Worm (Caenorhabditis elegans) whole organism, late embryonic: ENCODE data around the gene Y6G8.16.

Experiments used
- F13H6.1 ChIP-seq: sonication (generic microtip); optimal IDR thresholded peaks from 2 replicates; lab custom pipeline; 2016; ENCODE audit warnings: missing genetic modification characterization, missing compliant biosample characterization
- ama-1 ChIP-seq: fragments of 150-350 bp; optimal IDR thresholded peaks from 2 replicates; lab custom pipeline; 2014
- elt-2 ChIP-seq: sonication (generic microtip); optimal IDR thresholded peaks from 2 replicates; lab custom pipeline; 2016; ENCODE audit warnings: missing genetic modification reagents, missing genetic modification characterization, missing compliant biosample characterization
- lin-11 ChIP-seq: fragments of 200-800 bp; sonication (Bioruptor generic); optimal IDR thresholded peaks from 2 replicates; lab custom pipeline; 2018; ENCODE audit warnings: mild to moderate bottlenecking, missing genetic modification characterization, missing compliant biosample characterization
- nhr-11 ChIP-seq: fragments of 150-350 bp; optimal IDR thresholded peaks from 2 replicates; lab custom pipeline; 2014; ENCODE audit warnings: missing biosample characterization, missing genetic modification characterization
- pha-4 ChIP-seq: fragments of 150-350 bp; optimal IDR thresholded peaks from 2 replicates; lab custom pipeline; 2018; ENCODE audit warnings: missing biosample characterization, missing genetic modification reagents, missing genetic modification characterization
- pqm-1 ChIP-seq: sonication (generic microtip); optimal IDR thresholded peaks from 2 replicates; lab custom pipeline; 2016; ENCODE audit warnings: missing genetic modification characterization, missing compliant biosample characterization
- tbx-2 ChIP-seq: sonication (generic microtip); optimal IDR thresholded peaks from 2 replicates; lab custom pipeline; 2016; ENCODE audit warnings: missing genetic modification characterization, missing compliant biosample characterization
- unc-55 ChIP-seq: sonication (generic microtip); optimal IDR thresholded peaks from 2 replicates; lab custom pipeline; 2017; ENCODE audit warnings: missing biosample characterization, missing genetic modification reagents, missing genetic modification characterization

- TF ChIP-seq pha-4 (no peak), pqm-1 (no peak), ama-1 (lab: Kevin White, UChicago) (no peak), F13H6.1 (tag; lab: Kevin White, UChicago) (no peak), lin-11 (tag; lab: Kevin White, UChicago) (no peak), nhr-11 (tag; lab: Kevin White, UChicago) (no peak), elt-2 (no peak), unc-55 (GFP tag; lab: Kevin White, UChicago) (no peak), tbx-2 (no peak)
These were observed 4.6 kb upstream of the Y6G8.16 start, which contains the start of gene ztf-25 for ce11 chrV:17601520-17601919.
